Fruit fly (Drosophila melanogaster): Measurements from ENCODE around the gene CG12708.
A peak's percentile ranks its signal among the peaks of the same experiment; 100 is the strongest.

Gene CG12708

DNA sequence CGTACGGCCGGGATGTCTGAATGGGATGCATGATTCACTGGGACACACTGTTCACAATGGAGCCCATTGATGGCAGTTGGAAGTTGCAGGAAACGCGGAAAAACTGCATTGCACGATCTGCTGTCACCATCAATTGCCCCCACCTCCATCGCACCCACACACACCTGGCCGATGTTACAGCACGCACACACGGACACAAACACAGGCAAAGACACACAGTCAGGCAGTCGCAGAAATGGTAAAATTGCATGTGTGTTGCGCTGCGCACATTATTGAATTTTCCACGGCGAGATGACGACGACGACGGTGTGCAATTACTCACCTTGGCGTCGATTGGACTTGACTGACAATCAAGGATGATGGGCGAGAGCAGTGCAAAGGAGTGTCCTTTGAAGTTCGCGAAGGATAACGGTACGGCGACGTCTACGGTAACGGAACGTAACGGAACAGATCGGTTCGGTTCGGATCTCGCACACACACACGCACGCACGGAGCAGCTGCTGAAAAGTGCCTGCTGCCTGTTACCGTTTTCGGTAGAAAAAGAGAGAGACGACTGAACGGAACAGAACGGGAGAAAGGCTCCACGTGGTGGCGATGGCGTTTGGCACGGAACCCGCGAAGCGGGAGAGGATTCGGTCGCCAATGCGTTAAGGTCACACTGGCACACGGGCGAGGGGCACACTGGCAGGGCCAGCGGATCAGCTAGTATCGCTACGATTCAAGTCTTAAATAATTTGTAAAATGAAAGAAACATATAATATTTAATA lies 34.9 kb downstream of the CG12708 start, which contains the start of the genes CG9281 and CG15601 (continued):
- TF ChIP-seq D19A (tag; optimal IDR thresholded peaks at IDR 0.05) (no peak), CG6254 (GFP tag; optimal IDR thresholded peaks at IDR 0.05) (no peak), ems (GFP tag; optimal IDR thresholded peaks at IDR 0.05) (no peak), CG7928 (GFP tag; optimal IDR thresholded peaks at IDR 0.05) (no peak), Tbp (GFP tag; optimal IDR thresholded peaks at IDR 0.05) (no peak), CG12769 (tag; optimal IDR thresholded peaks at IDR 0.05) (no peak), CHES-1-like (GFP tag; optimal IDR thresholded peaks at IDR 0.05) (no peak), CG17328 (GFP tag; IDR thresholded peaks at IDR 0.05) (no peak), Mrtf (GFP tag; IDR thresholded peaks at IDR 0.05) (no peak), Oli (tag; optimal IDR thresholded peaks at IDR 0.05) (no peak), CG6813 (GFP tag; optimal IDR thresholded peaks at IDR 0.05) (no peak), GATAe (GFP tag; conservative IDR thresholded peaks at IDR 0.05) (no peak), CG10959 (GFP tag; IDR thresholded peaks at IDR 0.05) (no peak), CG11247 (GFP tag; IDR thresholded peaks at IDR 0.05) (no peak), CG2678 (tag; optimal IDR thresholded peaks at IDR 0.05) (no peak), dm (GFP tag; optimal IDR thresholded peaks at IDR 0.05) (peak; percentile 96), tna (GFP tag; IDR thresholded peaks at IDR 0.05; ENCODE audit: partially characterized antibody) (no peak), fd102C (GFP tag; optimal IDR thresholded peaks at IDR 0.05) (no peak), Asciz (GFP tag; optimal IDR thresholded peaks at IDR 0.05) (no peak), CG15073 (GFP tag; optimal IDR thresholded peaks at IDR 0.05) (no peak), gem (tag; optimal IDR thresholded peaks at IDR 0.05) (no peak), slp2 (GFP tag; optimal IDR thresholded peaks at IDR 0.05) (no peak), CG1832 (GFP tag; optimal IDR thresholded peaks at IDR 0.05) (peak; percentile 41), CG12942 (GFP tag; optimal IDR thresholded peaks at IDR 0.05) (no peak), Fer1 (GFP tag; optimal IDR thresholded peaks at IDR 0.05) (no peak), CG18619 (GFP tag; optimal IDR thresholded peaks at IDR 0.05) (no peak), dmrt11E (tag; optimal IDR thresholded peaks at IDR 0.05) (no peak), dati (GFP tag; IDR thresholded peaks at IDR 0.05) (no peak), CG2875 (GFP tag; optimal IDR thresholded peaks at IDR 0.05) (no peak), en (GFP tag; optimal IDR thresholded peaks at IDR 0.05) (no peak), CG8388 (GFP tag; optimal IDR thresholded peaks at IDR 0.05) (no peak), seq (GFP tag; IDR thresholded peaks at IDR 0.05) (0 out of 2 replicates have a peak, but pooled peaks have one; percentile 7), CG16815 (GFP tag; optimal IDR thresholded peaks at IDR 0.05) (no peak), CG9437 (GFP tag; optimal IDR thresholded peaks at IDR 0.05) (peak; percentile 66), CG10209 (GFP tag; optimal IDR thresholded peaks at IDR 0.05) (no peak), tx (GFP tag; optimal IDR thresholded peaks at IDR 0.05) (no peak), CG10274 (GFP tag; optimal IDR thresholded peaks at IDR 0.05) (no peak), fd64A (GFP tag; optimal IDR thresholded peaks at IDR 0.05) (no peak), tgo (GFP tag; IDR thresholded peaks at IDR 0.05) (no peak), Vsx1 (GFP tag; optimal IDR thresholded peaks at IDR 0.05) (no peak), CG3163 (GFP tag; optimal IDR thresholded peaks at IDR 0.05) (no peak), CG2889 (GFP tag; IDR thresholded peaks at IDR 0.05) (no peak), luna (GFP tag; optimal IDR thresholded peaks at IDR 0.05) (no peak), CG5953 (GFP tag; IDR thresholded peaks at IDR 0.05) (no peak), eyg (GFP tag; optimal IDR thresholded peaks at IDR 0.05) (no peak), sens-2 (GFP tag; IDR thresholded peaks at IDR 0.05) (no peak), CG7745 (tag; optimal IDR thresholded peaks at IDR 0.05) (no peak), CG18764 (GFP tag; optimal IDR thresholded peaks at IDR 0.05) (no peak), Eip74EF (GFP tag; optimal IDR thresholded peaks at IDR 0.05) (no peak), B-H2 (GFP tag; optimal IDR thresholded peaks at IDR 0.05) (no peak)
